Worm (Caenorhabditis elegans) whole organism, young adult: ENCODE data around the gene mnp-1.
A peak's percentile ranks its signal among the peaks of the same experiment; 100 is the strongest.
"Not testable (repeated sequence)": the region's sequence is repeated elsewhere in the genome, so short reads cannot be mapped to it uniquely, and the experiment has no call there.

Experiments used
- B0035.1 ChIP-seq: sonication (generic microtip); optimal IDR thresholded peaks from 2 replicates; lab custom pipeline; 2016; ENCODE audit warnings: missing genetic modification characterization, mild to moderate bottlenecking, missing compliant biosample characterization, missing genotype, missing genetic modification reagents
- B0261.1 ChIP-seq: sonication (generic microtip); optimal IDR thresholded peaks from 2 replicates; lab custom pipeline; 2016; ENCODE audit warnings: mild to moderate bottlenecking, missing genetic modification characterization, moderate library complexity, missing compliant biosample characterization
- C17E4.6 ChIP-seq: fragments of 200-800 bp; sonication (Bioruptor generic); IDR thresholded peaks from 2 replicates; pipeline ENCODE4 v1.3.6; 2022; ENCODE audit warnings: missing genetic modification reagents, missing genetic modification characterization, missing compliant biosample characterization
- F22D6.2 ChIP-seq: sonication (generic microtip); optimal IDR thresholded peaks from 2 replicates; lab custom pipeline; 2016; ENCODE audit warnings: mild to moderate bottlenecking, missing genetic modification characterization, missing compliant biosample characterization
- F33H1.4 ChIP-seq: fragments of 200-800 bp; sonication (Bioruptor generic); IDR thresholded peaks from 2 replicates; pipeline ENCODE4 v1.3.6; 2022; ENCODE audit warnings: missing genetic modification reagents, missing genetic modification characterization, missing compliant biosample characterization
- F37B4.10 ChIP-seq: fragments of 200-800 bp; sonication (Bioruptor generic); IDR thresholded peaks from 2 replicates; pipeline ENCODE4 v1.3.6; 2022; ENCODE audit warnings: missing genetic modification characterization, missing compliant biosample characterization
- K11D2.4 ChIP-seq: fragments of 200-800 bp; sonication (Bioruptor generic); IDR thresholded peaks from 2 replicates; pipeline ENCODE4 v1.3.6; 2022; ENCODE audit warnings: missing genetic modification reagents, missing genetic modification characterization, missing compliant biosample characterization
- Y56A3A.18 ChIP-seq: fragments of 200-800 bp; sonication (Bioruptor generic); IDR thresholded peaks from 2 replicates; pipeline ENCODE4 v1.3.6; 2022; ENCODE audit warnings: missing genetic modification reagents, missing genetic modification characterization, missing compliant biosample characterization
- Y95B8A.8 ChIP-seq: fragments of 200-800 bp; sonication (Bioruptor generic); IDR thresholded peaks from 2 replicates; pipeline ENCODE4 v1.3.6; 2022; ENCODE audit warnings: missing genetic modification reagents, missing genetic modification characterization, missing compliant biosample characterization
- bed-2 ChIP-seq: fragments of 200-800 bp; sonication (Bioruptor generic); IDR thresholded peaks from 2 replicates; pipeline ENCODE4 v1.3.6; 2022; ENCODE audit warnings: missing genetic modification reagents, missing genetic modification characterization, missing compliant biosample characterization
- cebp-1 ChIP-seq, 2 experiments: fragments of 200-800 bp in 1 of 2; sonication (Bioruptor generic) in 1 of 2; sonication (generic microtip) in 1 of 2; IDR thresholded peaks in 1 of 2; optimal IDR thresholded peaks in 1 of 2; 2 replicates each; pipeline versions ENCODE4 v1.3.6 to Lab custom; 2017 to 2022; ENCODE audit warnings: missing compliant biosample characterization in 2 of 2, missing genetic modification characterization in 2 of 2, mild to moderate bottlenecking in 1 of 2, missing genetic modification reagents in 1 of 2, moderate library complexity in 1 of 2
- cebp-2 ChIP-seq: fragments of 200-800 bp; sonication (Bioruptor generic); IDR thresholded peaks from 2 replicates; pipeline ENCODE4 v1.3.6; 2022; ENCODE audit warnings: missing genetic modification characterization, missing compliant biosample characterization
- ceh-100 ChIP-seq: fragments of 200-800 bp; sonication (Bioruptor generic); IDR thresholded peaks from 2 replicates; pipeline ENCODE4 v1.3.6; 2022; ENCODE audit warnings: missing genetic modification reagents, missing genetic modification characterization, missing compliant biosample characterization
- ceh-58 ChIP-seq: fragments of 200-800 bp; sonication (Bioruptor generic); IDR thresholded peaks from 2 replicates; pipeline ENCODE4 v1.3.6; 2022; ENCODE audit warnings: missing genetic modification characterization, missing compliant biosample characterization
- dpl-1 ChIP-seq: fragments of 150-350 bp; optimal IDR thresholded peaks from 2 replicates; lab custom pipeline; 2014; ENCODE audit warnings: missing biosample characterization, missing genetic modification reagents, missing genetic modification characterization
- hmg-1.2 ChIP-seq: fragments of 200-800 bp; sonication (Bioruptor generic); IDR thresholded peaks from 2 replicates; pipeline ENCODE4 v1.3.6; 2022; ENCODE audit warnings: missing genetic modification reagents, missing genetic modification characterization, missing compliant biosample characterization
- lin-54 ChIP-seq: fragments of 200-800 bp; sonication (Bioruptor generic); optimal IDR thresholded peaks from 2 replicates; lab custom pipeline; 2018; ENCODE audit warnings: mild to moderate bottlenecking, missing genetic modification characterization, missing compliant biosample characterization
- lsl-1 ChIP-seq: fragments of 200-800 bp; sonication (Bioruptor generic); optimal IDR thresholded peaks from 2 replicates; lab custom pipeline; 2018; ENCODE audit warnings: mild to moderate bottlenecking, missing genetic modification characterization, moderate library complexity, missing compliant biosample characterization
- nfyb-1 ChIP-seq: fragments of 200-800 bp; sonication (Bioruptor generic); IDR thresholded peaks from 2 replicates; pipeline ENCODE4 v1.3.6; 2022; ENCODE audit warnings: missing genetic modification reagents, missing genetic modification characterization, missing compliant biosample characterization
- nhr-179 ChIP-seq: sonication (generic microtip); optimal IDR thresholded peaks from 2 replicates; lab custom pipeline; 2016; ENCODE audit warnings: mild to moderate bottlenecking, missing genetic modification characterization, missing compliant biosample characterization
- pbrm-1 ChIP-seq: fragments of 200-800 bp; sonication (Bioruptor generic); IDR thresholded peaks from 2 replicates; pipeline ENCODE4 v1.3.6; 2022; ENCODE audit warnings: missing genetic modification reagents, missing genetic modification characterization, missing compliant biosample characterization
- rec-8 ChIP-seq, 2 experiments: sonication (generic microtip); optimal IDR thresholded peaks; 2 replicates each; lab custom pipeline; 2016; ENCODE audit warnings: mild to moderate bottlenecking in 2 of 2, missing genetic modification characterization in 2 of 2, missing genetic modification reagents in 2 of 2, missing genotype in 2 of 2, missing biosample characterization in 1 of 2, missing compliant biosample characterization in 1 of 2, moderate library complexity in 1 of 2
- rpc-1 ChIP-seq, 2 experiments: fragments of 150-350 bp in 1 of 2; sonication (generic microtip) in 1 of 2; optimal IDR thresholded peaks; 2 replicates each; lab custom pipeline; 2014 to 2018; ENCODE audit warnings: missing biosample characterization in 1 of 2, missing genetic modification characterization in 1 of 2, missing genetic modification reagents in 1 of 2, missing genotype in 1 of 2
- snpc-4 ChIP-seq, 5 experiments: fragments of 150-350 bp in 1 of 5; sonication (generic microtip) in 4 of 5; optimal IDR thresholded peaks; 2 replicates each; lab custom pipeline; 2014 to 2018; ENCODE audit warnings: missing genetic modification characterization in 5 of 5, missing biosample characterization in 3 of 5, antibody characterized with exemption in 2 of 5, mild to moderate bottlenecking in 2 of 5, missing compliant biosample characterization in 2 of 5, missing genotype in 2 of 5, moderate library complexity in 2 of 5, missing genetic modification reagents in 1 of 5
- xnd-1 ChIP-seq: sonication (generic microtip); optimal IDR thresholded peaks from 2 replicates; lab custom pipeline; 2016; ENCODE audit warnings: missing genotype, missing genetic modification reagents, missing genetic modification characterization, missing compliant biosample characterization
- zim-3 ChIP-seq: sonication (generic microtip); optimal IDR thresholded peaks from 2 replicates; lab custom pipeline; 2017; ENCODE audit warnings: mild to moderate bottlenecking, missing genetic modification characterization, moderate library complexity, missing compliant biosample characterization
- ztf-6 ChIP-seq: fragments of 200-800 bp; sonication (Bioruptor generic); IDR thresholded peaks from 2 replicates; pipeline ENCODE4 v1.3.6; 2022; ENCODE audit warnings: missing genetic modification reagents, missing genetic modification characterization, missing compliant biosample characterization

mnp-1 gene

DNA sequence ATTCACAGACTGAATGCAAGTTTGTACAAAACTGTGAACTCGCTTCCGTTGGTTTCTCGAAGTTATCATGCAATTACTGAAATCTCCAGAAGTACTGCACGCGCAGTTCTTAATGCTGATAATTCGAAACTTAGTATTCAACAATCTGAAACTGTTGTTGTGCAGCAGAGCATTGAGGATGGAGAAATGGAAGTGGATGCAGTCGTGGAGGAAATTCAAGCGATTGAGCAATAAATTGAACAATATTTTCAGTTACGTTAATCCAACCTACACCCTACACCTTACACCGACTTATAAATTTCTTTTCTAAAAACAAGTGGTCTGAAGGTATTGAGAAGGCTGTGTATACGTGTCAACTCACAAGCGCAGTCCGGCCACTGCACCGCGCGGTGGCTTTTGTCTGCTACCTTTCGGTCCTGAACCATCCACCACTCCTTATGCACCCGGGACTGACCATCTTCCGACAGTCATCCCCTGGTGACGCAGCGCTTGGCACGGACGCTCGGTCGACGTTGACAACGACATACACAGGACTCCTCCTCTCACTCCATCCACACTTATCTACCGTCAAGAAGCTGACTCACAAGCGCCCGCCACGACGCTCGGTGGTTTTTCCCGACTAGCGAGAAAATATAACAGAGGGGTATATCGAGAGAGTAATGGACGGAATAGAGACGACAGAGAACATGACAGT, 22.4 kb downstream of the mnp-1 start (continued):
- TF ChIP-seq pbrm-1 (GFP tag; lab: Robert Waterston, UW) (peak; percentile 56), cebp-1 (tag; optimal IDR thresholded peaks at IDR 0.05; lab: Kevin White, UChicago) (peak; percentile 54), rec-8 (tag; optimal IDR thresholded peaks at IDR 0.05; lab: Kevin White, UChicago) (peak in 1 of 2 experiments; percentile 8), B0261.1 (peak; percentile 67), ceh-58 (GFP tag; lab: Robert Waterston, UW) (0 out of 2 replicates have a peak, but pooled peaks have one; percentile 2), nhr-179 (peak; percentile 13), nfyb-1 (GFP tag; lab: Robert Waterston, UW) (peak; percentile 82; the same call in 1 of the 2 replicates), rpc-1 (optimal IDR thresholded peaks at IDR 0.05; lab: Kevin White, UChicago) (peak; percentile 63), rpc-1 (tag; optimal IDR thresholded peaks at IDR 0.05; lab: Kevin White, UChicago) (peak; percentile 63), cebp-2 (GFP tag; lab: Robert Waterston, UW) (peak; percentile 16; the same call in 1 of the 2 replicates), F33H1.4 (peak; percentile 47), lin-54 (peak; percentile 38), hmg-1.2 (GFP tag; lab: Robert Waterston, UW) (peak; percentile 76)
- not testable (repeated sequence) for TF ChIP-seq cebp-1 (GFP tag; IDR thresholded peaks at IDR 0.05; lab: Robert Waterston, UW)
- TF ChIP-seq, all 124 proteins: peak for 57; not testable (repeated sequence) for 67

DNA sequence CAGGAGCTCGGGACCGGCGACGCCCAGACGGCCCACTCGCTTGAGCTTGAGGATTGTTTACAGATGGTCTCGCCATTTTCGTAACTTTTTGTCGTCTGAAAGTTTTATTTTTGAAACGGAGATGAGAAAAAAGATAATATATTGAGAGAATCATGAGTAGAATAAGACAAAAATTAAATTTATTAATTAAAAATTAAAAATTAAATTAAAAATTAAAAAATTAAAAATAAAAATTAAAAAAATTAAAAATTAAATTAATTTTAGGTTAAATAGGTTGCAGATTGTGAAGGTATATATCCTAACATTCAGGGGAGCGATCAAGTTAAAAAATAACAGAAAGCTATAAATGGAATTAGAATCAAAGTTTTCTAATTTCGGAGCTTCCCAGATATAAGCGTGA, 23.3 kb downstream of the mnp-1 start, which contains the start of gene B0284.3:
Gene B0284.3, minus strand, starts transcription at position 101 of the 400 bp plus-strand sequence.
- TF ChIP-seq ztf-6 (GFP tag; lab: Robert Waterston, UW) (no peak), lsl-1 (no peak), bed-2 (GFP tag; lab: Robert Waterston, UW) (no peak)

DNA sequence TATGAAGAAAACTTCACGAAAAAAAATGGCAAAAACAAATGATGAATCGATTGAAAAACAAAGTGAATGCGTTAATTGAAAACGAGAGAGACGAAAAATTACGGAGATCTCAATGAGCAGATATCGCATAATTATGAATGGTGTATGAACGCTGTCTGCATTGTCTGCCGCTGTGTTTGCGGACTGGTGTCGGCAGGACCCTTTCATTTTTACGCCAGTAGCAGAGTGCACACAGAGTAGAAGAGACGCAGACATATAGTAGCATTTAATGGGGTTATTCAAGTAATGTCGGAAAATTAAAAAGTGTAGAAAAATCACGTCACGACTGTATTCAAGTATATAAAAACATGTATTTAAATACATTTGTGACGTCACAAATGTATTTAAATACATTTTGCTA, 24.4 kb downstream of the mnp-1 start:
- no peak for TF ChIP-seq B0035.1 (tag; lab: Kevin White, UChicago)
- TF ChIP-seq ceh-100, result no peak
- no peak for TF ChIP-seq K11D2.4 (GFP tag; lab: Robert Waterston, UW)
- TF ChIP-seq hmg-1.2 (GFP tag; lab: Robert Waterston, UW), result peak; percentile 69; the same call in 1 of the 2 replicates

DNA sequence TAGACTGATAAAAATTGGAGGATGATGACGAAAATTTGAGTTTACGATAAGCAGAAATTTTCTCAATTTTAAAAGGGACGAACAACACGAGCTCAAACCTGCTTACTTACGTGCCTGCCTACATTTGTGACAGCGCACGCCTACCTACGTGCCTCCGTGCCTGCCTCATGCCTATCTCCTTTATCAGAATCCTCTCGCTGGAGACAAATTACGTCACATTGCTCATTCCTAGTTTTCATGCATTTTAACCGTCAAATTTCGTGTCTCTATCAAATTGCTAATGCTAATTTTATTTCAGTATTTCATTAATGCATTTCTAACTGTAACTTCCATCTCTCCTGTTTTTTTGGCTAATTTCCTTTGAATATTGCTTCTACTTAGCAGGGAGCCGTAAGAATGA, 24.9 kb downstream of the mnp-1 start, which contains the start of gene pals-27:
Gene pals-27, plus strand, starts transcription at position 301 of the 400 bp plus-strand sequence.
- TF ChIP-seq zim-3 (tag; lab: Kevin White, UChicago) (no peak), Y95B8A.8 (GFP tag; lab: Robert Waterston, UW) (no peak), F37B4.10 (GFP tag; lab: Robert Waterston, UW) (no peak), xnd-1 (tag; lab: Kevin White, UChicago) (no peak)

DNA sequence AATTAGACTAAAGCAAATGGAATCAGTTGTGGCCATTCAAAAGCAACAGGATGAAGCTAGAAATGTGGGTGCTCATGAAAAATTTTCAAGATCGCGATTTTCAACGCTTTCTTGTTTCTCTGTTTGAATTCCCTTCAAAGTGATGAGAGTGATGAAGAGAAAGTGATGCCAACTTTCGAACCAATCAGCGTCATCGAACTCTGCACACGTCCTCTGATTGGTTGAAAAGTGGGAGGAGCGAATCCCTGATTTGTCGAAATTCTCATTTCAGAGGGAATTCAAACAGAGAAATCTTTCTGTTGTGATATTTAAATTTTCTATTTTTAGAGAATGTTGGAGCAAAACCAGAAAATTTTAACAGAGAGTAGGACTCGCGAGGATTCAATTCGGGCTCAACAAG, 25.7 kb downstream of the mnp-1 start:
- TF ChIP-seq snpc-4 (GFP tag; optimal IDR thresholded peaks at IDR 0.05; lab: Kevin White, UChicago) (no peak), snpc-4 (tag; optimal IDR thresholded peaks at IDR 0.05; lab: Kevin White, UChicago) (no peak), dpl-1 (GFP tag; lab: Kevin White, UChicago) (no peak), C17E4.6 (GFP tag; lab: Robert Waterston, UW) (no peak), hmg-1.2 (GFP tag; lab: Robert Waterston, UW) (no peak), Y56A3A.18 (GFP tag; lab: Robert Waterston, UW) (no peak), F22D6.2 (no peak)
